Worm (Caenorhabditis elegans) whole organism, L3 larva: ENCODE results near the gene clec-60.
A peak's percentile ranks its signal among the peaks of the same experiment; 100 is the strongest.

Experiments used
- R02D3.7 ChIP-seq: fragments of 150-350 bp; optimal IDR thresholded peaks from 2 replicates; lab custom pipeline; 2014; ENCODE audit warnings: missing biosample characterization, missing genetic modification characterization
- aly-2 ChIP-seq: fragments of 150-350 bp; optimal IDR thresholded peaks from 2 replicates; lab custom pipeline; 2014; ENCODE audit warnings: missing biosample characterization, missing genetic modification characterization
- ama-1 ChIP-seq: fragments of 150-350 bp; optimal IDR thresholded peaks from 2 replicates; lab custom pipeline; 2018
- ceh-16 ChIP-seq: sonication (generic microtip); optimal IDR thresholded peaks from 2 replicates; lab custom pipeline; 2017; ENCODE audit warnings: missing biosample characterization, missing genetic modification characterization
- ceh-28 ChIP-seq: fragments of 150-350 bp; optimal IDR thresholded peaks from 2 replicates; lab custom pipeline; 2014; ENCODE audit warnings: missing biosample characterization, missing genetic modification reagents, missing genetic modification characterization
- ceh-82 ChIP-seq: fragments of 150-350 bp; optimal IDR thresholded peaks from 2 replicates; lab custom pipeline; 2014; ENCODE audit warnings: missing biosample characterization, missing genetic modification characterization
- ceh-9 ChIP-seq: sonication (generic microtip); optimal IDR thresholded peaks from 2 replicates; lab custom pipeline; 2018; ENCODE audit warnings: missing biosample characterization, missing genetic modification characterization
- egl-27 ChIP-seq: sonication (generic microtip); optimal IDR thresholded peaks from 4 replicates; lab custom pipeline; 2017; ENCODE audit warnings: missing biosample characterization, missing genetic modification reagents, missing genetic modification characterization
- egl-5 ChIP-seq: fragments of 150-350 bp; optimal IDR thresholded peaks from 2 replicates; lab custom pipeline; 2017; ENCODE audit warnings: missing biosample characterization, missing genetic modification reagents, missing genetic modification characterization, inconsistent platforms
- elt-1 ChIP-seq: fragments of 150-350 bp; optimal IDR thresholded peaks from 2 replicates; lab custom pipeline; 2014; ENCODE audit warnings: missing biosample characterization, missing genetic modification characterization
- elt-2 ChIP-seq: sonication (generic microtip); optimal IDR thresholded peaks from 2 replicates; lab custom pipeline; 2016; ENCODE audit warnings: missing genetic modification reagents, mild to moderate bottlenecking, missing genetic modification characterization, missing compliant biosample characterization
- elt-3 ChIP-seq, 3 experiments: fragments of 150-350 bp in 1 of 3; sonication (generic microtip) in 2 of 3; optimal IDR thresholded peaks; 2 replicates in 2 of 3; 4 replicates in 1 of 3; lab custom pipeline; 2014 to 2017; ENCODE audit warnings: missing biosample characterization in 3 of 3, missing genetic modification characterization in 3 of 3
- fos-1 ChIP-seq: fragments of 150-350 bp; optimal IDR thresholded peaks from 2 replicates; lab custom pipeline; 2014; ENCODE audit warnings: missing biosample characterization, missing genetic modification characterization
- hmg-11 ChIP-seq: sonication (generic microtip); optimal IDR thresholded peaks from 2 replicates; lab custom pipeline; 2016; ENCODE audit warnings: missing genetic modification characterization, missing compliant biosample characterization
- jun-1 ChIP-seq: fragments of 150-350 bp; optimal IDR thresholded peaks from 2 replicates; lab custom pipeline; 2014; ENCODE audit warnings: missing biosample characterization, missing genetic modification reagents, missing genetic modification characterization
- lin-15B ChIP-seq: fragments of 150-350 bp; optimal IDR thresholded peaks from 2 replicates; lab custom pipeline; 2014; ENCODE audit warnings: missing biosample characterization, missing genetic modification characterization
- lin-39 ChIP-seq: fragments of 150-350 bp; optimal IDR thresholded peaks from 2 replicates; lab custom pipeline; 2018; ENCODE audit warnings: missing biosample characterization, missing genetic modification reagents, missing genetic modification characterization
- lsy-12 ChIP-seq: sonication (generic microtip); optimal IDR thresholded peaks from 2 replicates; lab custom pipeline; 2016; ENCODE audit warnings: mild to moderate bottlenecking, missing genetic modification characterization, missing compliant biosample characterization
- mdl-1 ChIP-seq: fragments of 150-350 bp; optimal IDR thresholded peaks from 2 replicates; lab custom pipeline; 2014; ENCODE audit warnings: missing biosample characterization, missing genetic modification characterization
- mml-1 ChIP-seq: fragments of 150-350 bp; sonication (generic microtip); optimal IDR thresholded peaks from 3 replicates; lab custom pipeline; 2014; ENCODE audit warnings: missing biosample characterization, missing genetic modification characterization
- nfya-1 ChIP-seq: sonication (generic microtip); optimal IDR thresholded peaks from 2 replicates; lab custom pipeline; 2017; ENCODE audit warnings: missing genetic modification characterization, mild to moderate bottlenecking, missing compliant biosample characterization, antibody characterized with exemption, moderate library complexity; ENCODE audit not compliant: insufficient read depth
- nhr-11 ChIP-seq: fragments of 150-350 bp; optimal IDR thresholded peaks from 2 replicates; lab custom pipeline; 2014; ENCODE audit warnings: missing biosample characterization, missing genetic modification characterization
- nhr-12 ChIP-seq: fragments of 150-350 bp; optimal IDR thresholded peaks from 2 replicates; lab custom pipeline; 2014; ENCODE audit warnings: missing biosample characterization, missing genetic modification characterization
- nhr-23 ChIP-seq: fragments of 150-350 bp; optimal IDR thresholded peaks from 2 replicates; lab custom pipeline; 2014; ENCODE audit warnings: missing biosample characterization, missing genetic modification reagents, missing genetic modification characterization
- nhr-237 ChIP-seq: fragments of 150-350 bp; optimal IDR thresholded peaks from 2 replicates; lab custom pipeline; 2014; ENCODE audit warnings: missing biosample characterization, missing genetic modification characterization
- nhr-25 ChIP-seq: sonication (generic microtip); optimal IDR thresholded peaks from 2 replicates; lab custom pipeline; 2017; ENCODE audit warnings: missing biosample characterization, missing genetic modification characterization
- nhr-43 ChIP-seq: sonication (generic microtip); optimal IDR thresholded peaks from 2 replicates; lab custom pipeline; 2016; ENCODE audit warnings: mild to moderate bottlenecking, missing genetic modification characterization, missing compliant biosample characterization; ENCODE audit not compliant: poor library complexity, severe bottlenecking
- nhr-67 ChIP-seq: fragments of 150-350 bp; optimal IDR thresholded peaks from 2 replicates; lab custom pipeline; 2014; ENCODE audit warnings: missing biosample characterization, missing genetic modification characterization
- nhr-76 ChIP-seq: fragments of 150-350 bp; sonication (generic microtip); optimal IDR thresholded peaks from 5 replicates; lab custom pipeline; 2014; ENCODE audit warnings: missing biosample characterization, missing genetic modification characterization
- pha-4 ChIP-seq: fragments of 150-350 bp; optimal IDR thresholded peaks from 2 replicates; lab custom pipeline; 2014; ENCODE audit warnings: missing biosample characterization, missing genetic modification reagents, missing genetic modification characterization
- pqm-1 ChIP-seq: fragments of 150-350 bp; optimal IDR thresholded peaks from 2 replicates; lab custom pipeline; 2017; ENCODE audit warnings: missing biosample characterization, missing genetic modification characterization, inconsistent platforms
- sea-2 ChIP-seq: fragments of 150-350 bp; sonication (generic microtip); optimal IDR thresholded peaks from 4 replicates; lab custom pipeline; 2014; ENCODE audit warnings: missing biosample characterization, missing genetic modification reagents, missing genetic modification characterization
- skn-1 ChIP-seq: fragments of 150-350 bp; optimal IDR thresholded peaks from 2 replicates; lab custom pipeline; 2014; ENCODE audit warnings: missing biosample characterization, missing genetic modification characterization
- snpc-4 ChIP-seq: fragments of 150-350 bp; optimal IDR thresholded peaks from 2 replicates; lab custom pipeline; 2014; ENCODE audit warnings: missing biosample characterization, missing genetic modification characterization
- tbx-2 ChIP-seq: sonication (generic microtip); optimal IDR thresholded peaks from 2 replicates; lab custom pipeline; 2016; ENCODE audit warnings: mild to moderate bottlenecking, missing genetic modification characterization, missing compliant biosample characterization
- unc-39 ChIP-seq: sonication (generic microtip); optimal IDR thresholded peaks from 4 replicates; lab custom pipeline; 2017; ENCODE audit warnings: missing biosample characterization, missing genetic modification characterization
- unc-62 ChIP-seq: fragments of 150-350 bp; sonication (generic microtip); optimal IDR thresholded peaks from 4 replicates; lab custom pipeline; 2014; ENCODE audit warnings: missing biosample characterization, missing genetic modification reagents, missing genetic modification characterization
- zag-1 ChIP-seq: fragments of 150-350 bp; optimal IDR thresholded peaks from 2 replicates; lab custom pipeline; 2014; ENCODE audit warnings: missing biosample characterization, missing genetic modification characterization
- ztf-11 ChIP-seq: fragments of 150-350 bp; optimal IDR thresholded peaks from 2 replicates; lab custom pipeline; 2014; ENCODE audit warnings: missing biosample characterization, missing genetic modification characterization
- ztf-4 ChIP-seq: fragments of 150-350 bp; optimal IDR thresholded peaks from 2 replicates; lab custom pipeline; 2014; ENCODE audit warnings: missing biosample characterization, missing genetic modification characterization

The clec-60 gene

DNA sequence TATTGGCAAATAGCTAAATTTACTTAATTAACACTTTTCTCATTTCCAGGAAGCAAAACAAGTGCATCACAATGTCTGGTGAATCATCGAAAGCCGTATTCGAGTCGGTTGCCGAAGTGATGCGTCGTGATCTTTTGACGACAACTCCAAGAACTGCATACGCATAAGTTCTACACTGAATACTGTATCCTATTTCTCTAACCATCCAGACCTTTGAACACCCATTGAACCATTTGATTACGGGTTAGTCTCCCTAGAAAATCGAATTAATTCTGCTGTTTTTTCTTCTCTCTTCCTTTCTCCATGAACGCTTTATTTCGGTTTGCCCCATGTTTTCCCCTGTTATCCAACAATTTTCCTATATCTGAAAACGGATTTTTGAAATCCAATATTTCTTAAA is 32.0 kb downstream of the clec-60 start, which contains the start of gene lin-56:
lin-56 (plus strand) TSS at position 301 of the 400 bp plus-strand sequence.
- TF ChIP-seq mdl-1 (tag; lab: Kevin White, UChicago) (no peak), nhr-23 (tag; lab: Kevin White, UChicago) (no peak), nfya-1 (no peak), ceh-82 (tag; lab: Kevin White, UChicago) (no peak), egl-5 (tag; lab: Kevin White, UChicago) (no peak), elt-1 (tag; lab: Kevin White, UChicago) (no peak)
- TF ChIP-seq, all 47 proteins: peak for 0

- TF ChIP-seq nhr-237 (tag; lab: Kevin White, UChicago) (no peak), egl-5 (tag; lab: Kevin White, UChicago) (no peak), elt-1 (tag; lab: Kevin White, UChicago) (peak; percentile 27), pha-4 (tag; lab: Kevin White, UChicago) (peak; percentile 40), ceh-16 (tag; lab: Kevin White, UChicago) (no peak), nhr-25 (tag; lab: Kevin White, UChicago) (peak; percentile 75), lsy-12 (tag; lab: Kevin White, UChicago) (peak; percentile 18), nhr-43 (peak; percentile 71), elt-2 (peak; percentile 95), nhr-23 (tag; lab: Kevin White, UChicago) (peak; percentile 54), ceh-9 (tag; lab: Kevin White, UChicago) (no peak), lin-39 (no peak), ama-1 (lab: Kevin White, UChicago) (peak; percentile 91), jun-1 (tag; lab: Kevin White, UChicago) (peak; percentile 29), tbx-2 (no peak), skn-1 (tag; lab: Kevin White, UChicago) (no peak), ztf-4 (tag; lab: Kevin White, UChicago) (no peak), nhr-67 (no peak), hmg-11 (tag; lab: Kevin White, UChicago) (no peak), zag-1 (no peak), fos-1 (tag; lab: Kevin White, UChicago) (no peak), mdl-1 (tag; lab: Kevin White, UChicago) (peak; percentile 39), ceh-28 (tag; lab: Kevin White, UChicago) (no peak), R02D3.7 (tag; lab: Kevin White, UChicago) (no peak), nhr-11 (tag; lab: Kevin White, UChicago) (peak; percentile 10), aly-2 (tag; lab: Kevin White, UChicago) (no peak), elt-3 (tag; optimal IDR thresholded peaks at IDR 0.05; lab: Kevin White, UChicago) (peak; percentile 19 to 56 (median 50)), lin-15B (tag; lab: Kevin White, UChicago) (no peak), sea-2 (GFP tag; lab: Kevin White, UChicago) (no peak), nfya-1 (peak; percentile 28), pqm-1 (tag; lab: Kevin White, UChicago) (peak; percentile 95)
- TF ChIP-seq, all 47 proteins: peak for 14
These were observed 34.0 kb downstream of the clec-60 start, which contains the start of gene ZK673.2 for ce11 chrII:10447348-10448316. Gene ZK673.2, plus strand, starts transcription at chrII:10448266.

DNA sequence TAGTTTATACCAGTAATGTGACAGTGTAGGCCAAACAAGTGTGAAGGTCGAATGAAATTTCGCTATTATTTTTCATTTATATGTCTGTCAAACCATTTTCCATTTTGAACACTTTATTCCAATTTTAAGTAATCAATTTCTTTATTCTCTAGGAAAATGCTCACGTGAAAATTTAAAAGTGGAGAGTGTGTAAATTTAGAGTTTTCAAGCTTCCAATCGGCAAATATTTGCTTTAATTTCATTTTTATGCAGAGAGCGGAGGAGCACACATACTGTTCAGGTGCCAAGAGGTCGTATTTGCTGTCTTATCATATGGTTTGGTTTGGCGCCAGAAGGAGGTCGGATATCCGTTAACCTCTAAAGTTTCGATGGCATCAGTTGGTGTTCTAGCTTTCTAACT is 34.9 kb downstream of the clec-60 start:
- TF ChIP-seq pha-4 (tag; lab: Kevin White, UChicago): peak; percentile 75
- TF ChIP-seq nhr-67: no peak
- TF ChIP-seq, all 47 proteins: peak for 1

- no peak for TF ChIP-seq egl-27
- TF ChIP-seq ztf-11: no peak
- no peak for TF ChIP-seq sea-2 (GFP tag; lab: Kevin White, UChicago)
- TF ChIP-seq unc-62 (GFP tag; lab: Kevin White, UChicago): no peak
- no peak for TF ChIP-seq lin-39
- TF ChIP-seq nhr-25 (tag; lab: Kevin White, UChicago): no peak
- TF ChIP-seq R02D3.7 (tag; lab: Kevin White, UChicago): no peak
- TF ChIP-seq mml-1 (tag; lab: Kevin White, UChicago): no peak
- TF ChIP-seq ama-1 (lab: Kevin White, UChicago): no peak
- peak; percentile 48 for TF ChIP-seq elt-1 (tag; lab: Kevin White, UChicago)
- peak; percentile 12 for TF ChIP-seq snpc-4
- TF ChIP-seq elt-3 (tag; optimal IDR thresholded peaks at IDR 0.05; lab: Kevin White, UChicago): no peak
- TF ChIP-seq aly-2 (tag; lab: Kevin White, UChicago): no peak
- TF ChIP-seq nhr-23 (tag; lab: Kevin White, UChicago): peak; percentile 26
- TF ChIP-seq lsy-12 (tag; lab: Kevin White, UChicago): no peak
- no peak for TF ChIP-seq fos-1 (tag; lab: Kevin White, UChicago)
- TF ChIP-seq nhr-237 (tag; lab: Kevin White, UChicago): no peak
- TF ChIP-seq nhr-12 (tag; lab: Kevin White, UChicago): no peak
- no peak for TF ChIP-seq zag-1
- no peak for TF ChIP-seq lin-15B (tag; lab: Kevin White, UChicago)
- no peak for TF ChIP-seq skn-1 (tag; lab: Kevin White, UChicago)
- TF ChIP-seq egl-5 (tag; lab: Kevin White, UChicago): no peak
- TF ChIP-seq ztf-4 (tag; lab: Kevin White, UChicago): no peak
- TF ChIP-seq nhr-76 (tag; lab: Kevin White, UChicago): no peak
- TF ChIP-seq nfya-1: peak; percentile 15
- TF ChIP-seq unc-39 (tag; lab: Kevin White, UChicago): no peak
- peak; percentile 8 for TF ChIP-seq pha-4 (tag; lab: Kevin White, UChicago)
- no peak for TF ChIP-seq hmg-11 (tag; lab: Kevin White, UChicago)
- no peak for TF ChIP-seq ceh-82 (tag; lab: Kevin White, UChicago)
- peak; percentile 58 for TF ChIP-seq pqm-1 (tag; lab: Kevin White, UChicago)
- TF ChIP-seq ceh-9 (tag; lab: Kevin White, UChicago): no peak
These were observed 35.4 kb downstream of the clec-60 start for ce11 chrII:10446300-10446699.
